Fruit fly (Drosophila melanogaster) whole organism, adult: ENCODE measurements around the gene GluRIID.

Experiments used
- CG11617 ChIP-seq: fragments of 200-800 bp; sonication (Bioruptor generic); optimal IDR thresholded peaks from 2 replicates; lab custom pipeline; 2017; ENCODE audit warnings: mild to moderate bottlenecking, missing biosample characterization, missing genetic modification reagents, missing genetic modification characterization
- CG1620 ChIP-seq: fragments of 200-800 bp; sonication (Bioruptor generic); optimal IDR thresholded peaks from 2 replicates; lab custom pipeline; 2016; ENCODE audit warnings: missing biosample characterization, missing genetic modification characterization
- CG7101 ChIP-seq: fragments of 200-800 bp; sonication (Bioruptor generic); optimal IDR thresholded peaks from 2 replicates; lab custom pipeline; 2018; ENCODE audit warnings: missing biosample characterization, mild to moderate bottlenecking, missing genetic modification characterization, moderate library complexity
- Clk ChIP-seq: fragments of 200-800 bp; sonication (Bioruptor generic); optimal IDR thresholded peaks from 2 replicates; lab custom pipeline; 2017; ENCODE audit warnings: missing biosample characterization, missing genetic modification characterization
- Crg-1 ChIP-seq: fragments of 200-800 bp; sonication (Bioruptor generic); optimal IDR thresholded peaks from 2 replicates; lab custom pipeline; 2016; ENCODE audit warnings: missing biosample characterization, missing genetic modification characterization
- bab1 ChIP-seq: fragments of 200-800 bp; sonication (Bioruptor generic); optimal IDR thresholded peaks from 3 replicates; lab custom pipeline; 2019; ENCODE audit warnings: missing biosample characterization, mild to moderate bottlenecking, missing genetic modification characterization, moderate library complexity
- cic ChIP-seq: fragments of 200-800 bp; sonication (Bioruptor generic); optimal IDR thresholded peaks from 2 replicates; lab custom pipeline; 2017; ENCODE audit warnings: missing biosample characterization, mild to moderate bottlenecking, missing genetic modification characterization, moderate library complexity
- cnc ChIP-seq, 2 experiments: fragments of >200 bp; optimal IDR thresholded peaks; 2 replicates each; lab custom pipeline; 2017
- ovo ChIP-seq: fragments of 200-800 bp; sonication (Bioruptor generic); optimal IDR thresholded peaks from 2 replicates; lab custom pipeline; 2016; ENCODE audit warnings: missing biosample characterization, missing genetic modification characterization
- toe ChIP-seq: fragments of 200-800 bp; sonication (Bioruptor generic); optimal IDR thresholded peaks from 2 replicates; lab custom pipeline; 2016; ENCODE audit warnings: missing biosample characterization, missing genetic modification characterization

dm6 chr3R:20616801-20617200, 35.4 kb downstream of the GluRIID start, which contains the start of gene CG15923:
- no peak for TF ChIP-seq toe (GFP tag; lab: Kevin White, UChicago)
- TF ChIP-seq ovo (GFP tag; lab: Kevin White, UChicago), result no peak
- TF ChIP-seq CG1620, result no peak
- TF ChIP-seq bab1 (GFP tag; lab: Kevin White, UChicago), result no peak
- no peak for TF ChIP-seq cic (GFP tag; lab: Kevin White, UChicago)
- TF ChIP-seq CG11617 (GFP tag; lab: Kevin White, UChicago), result no peak
- TF ChIP-seq Clk (GFP tag; lab: Kevin White, UChicago), result no peak
- no peak for TF ChIP-seq cnc (optimal IDR thresholded peaks at IDR 0.05; lab: Kevin White, UChicago)
- no peak for TF ChIP-seq Crg-1
- no peak for TF ChIP-seq CG7101
